Fruit fly (Drosophila melanogaster) whole organism, adult: ENCODE data around the gene Ccdc114.

Source experiments
- CG11617 ChIP-seq: fragments of 200-800 bp; sonication (Bioruptor generic); optimal IDR thresholded peaks from 2 replicates; lab custom pipeline; 2017; ENCODE audit warnings: mild to moderate bottlenecking, missing biosample characterization, missing genetic modification reagents, missing genetic modification characterization
- CG12768 ChIP-seq: fragments of 200-800 bp; sonication (Bioruptor generic); optimal IDR thresholded peaks from 2 replicates; lab custom pipeline; 2017; ENCODE audit warnings: missing biosample characterization, missing genetic modification characterization, mild to moderate bottlenecking, moderate library complexity, missing genetic modification reagents
- CG1620 ChIP-seq: fragments of 200-800 bp; sonication (Bioruptor generic); optimal IDR thresholded peaks from 2 replicates; lab custom pipeline; 2016; ENCODE audit warnings: missing biosample characterization, missing genetic modification characterization
- CG33017 ChIP-seq: fragments of 200-800 bp; sonication (Bioruptor generic); optimal IDR thresholded peaks from 2 replicates; lab custom pipeline; 2018; ENCODE audit warnings: missing biosample characterization, mild to moderate bottlenecking, missing genetic modification characterization, moderate library complexity
- CG5204 ChIP-seq: fragments of 200-800 bp; sonication (Bioruptor generic); optimal IDR thresholded peaks from 2 replicates; lab custom pipeline; 2016; ENCODE audit warnings: missing biosample characterization, missing genetic modification characterization
- Hr96 ChIP-seq: fragments of 200-800 bp; sonication (Bioruptor generic); optimal IDR thresholded peaks from 2 replicates; lab custom pipeline; 2016; ENCODE audit warnings: missing biosample characterization, missing genetic modification characterization
- bab1 ChIP-seq: fragments of 200-800 bp; sonication (Bioruptor generic); optimal IDR thresholded peaks from 3 replicates; lab custom pipeline; 2019; ENCODE audit warnings: missing biosample characterization, mild to moderate bottlenecking, missing genetic modification characterization, moderate library complexity
- cnc ChIP-seq, 2 experiments: fragments of >200 bp; optimal IDR thresholded peaks; 2 replicates each; lab custom pipeline; 2017
- kay ChIP-seq: fragments of 200-800 bp; sonication (Bioruptor generic); peaks from one replicate; lab custom pipeline; 2016; ENCODE audit warnings: missing biosample characterization, missing genetic modification characterization, borderline replicate concordance
- ovo ChIP-seq: fragments of 200-800 bp; sonication (Bioruptor generic); optimal IDR thresholded peaks from 2 replicates; lab custom pipeline; 2016; ENCODE audit warnings: missing biosample characterization, missing genetic modification characterization

DNA sequence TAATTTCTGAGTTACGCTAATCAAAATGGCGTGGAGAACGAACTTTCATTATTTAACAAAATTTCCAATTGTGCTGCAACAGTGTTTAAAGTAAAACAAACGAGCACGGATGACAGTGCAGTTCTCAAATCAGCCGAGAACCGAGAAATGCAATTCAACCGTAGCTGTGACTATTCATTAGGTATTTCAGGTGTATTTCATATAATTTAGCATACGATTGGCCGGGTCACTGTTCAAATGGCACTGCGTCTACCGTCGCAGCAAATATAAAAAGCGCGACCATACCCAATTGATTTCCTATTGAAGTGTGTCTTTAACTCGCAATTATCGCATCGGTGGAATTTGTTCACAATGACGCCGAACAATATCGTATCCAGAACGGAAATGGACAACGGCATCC is 4.0 kb downstream of the Ccdc114 start, which contains the start of gene CG14893:
- TF ChIP-seq bab1 (GFP tag; lab: Kevin White, UChicago) (no peak), CG33017 (no peak), CG5204 (GFP tag; lab: Kevin White, UChicago) (no peak), kay (GFP tag; lab: Kevin White, UChicago) (peak; percentile 39), CG12768 (no peak), CG11617 (GFP tag; lab: Kevin White, UChicago) (no peak), CG1620 (no peak), cnc (optimal IDR thresholded peaks at IDR 0.05; lab: Kevin White, UChicago) (peak in 1 of 2 experiments; percentile 61), Hr96 (GFP tag; lab: Kevin White, UChicago) (no peak), ovo (GFP tag; lab: Kevin White, UChicago) (no peak)
